Fruit fly (Drosophila melanogaster) whole organism, embryonic: Measurements from ENCODE around the gene Swip-1.

Source experiments
- CG11695 ChIP-seq: fragments of 200-800 bp; sonication (Bioruptor generic); IDR thresholded peaks from 3 replicates; pipeline ENCODE4 v1.3.6; 2022; ENCODE audit warnings: missing biosample characterization, missing genetic modification characterization
- CG34422 ChIP-seq: fragments of 200-800 bp; sonication (Bioruptor generic); IDR thresholded peaks from 3 replicates; pipeline ENCODE4 v1.3.6; 2022; ENCODE audit warnings: missing biosample characterization, missing genetic modification characterization
- CG7786 ChIP-seq: fragments of 200-800 bp; sonication (Bioruptor generic); optimal IDR thresholded peaks from 2 replicates; lab custom pipeline; 2016; ENCODE audit warnings: missing biosample characterization, missing genetic modification characterization
- CG8359 ChIP-seq: fragments of 200-800 bp; sonication (Bioruptor generic); optimal IDR thresholded peaks from 2 replicates; lab custom pipeline; 2017; ENCODE audit warnings: missing biosample characterization, mild to moderate bottlenecking, missing genetic modification characterization, borderline replicate concordance
- bsh ChIP-seq, 2 experiments: fragments of 200-800 bp; sonication (Bioruptor generic); optimal IDR thresholded peaks; 2 replicates each; lab custom pipeline; 2017 to 2018; ENCODE audit warnings: mild to moderate bottlenecking in 2 of 2, missing biosample characterization in 2 of 2, missing genetic modification characterization in 2 of 2, moderate library complexity in 1 of 2
- pan ChIP-seq, 4 experiments: fragments of >200 bp in 3 of 4; fragments of 200-800 bp in 1 of 4; sonication (Bioruptor generic) in 1 of 4; optimal IDR thresholded peaks in 3 of 4; IDR thresholded peaks in 1 of 4; 2 replicates each; pipeline versions ENCODE4 v1.3.6 to Lab custom; 2017 to 2022; ENCODE audit warnings: missing biosample characterization in 2 of 4, missing genetic modification characterization in 2 of 4, mixed read lengths in 1 of 4
- sna ChIP-seq: fragments of 200-800 bp; sonication (Bioruptor generic); IDR thresholded peaks from 2 replicates; pipeline ENCODE4 v1.3.6; 2022; ENCODE audit warnings: missing biosample characterization, missing genetic modification characterization; ENCODE audit not compliant: partially characterized antibody

- TF ChIP-seq CG7786 (GFP tag; lab: Kevin White, UChicago) (no peak), CG8359 (GFP tag; lab: Kevin White, UChicago) (no peak), pan (optimal IDR thresholded peaks at IDR 0.05; lab: Kevin White, UChicago) (no peak), pan (GFP tag; optimal IDR thresholded peaks at IDR 0.05 in 1 of 2, IDR thresholded peaks at IDR 0.05 in 1 of 2) (no peak), CG11695 (GFP tag; lab: Robert Waterston, UW) (no peak), sna (GFP tag; lab: Robert Waterston, UW) (no peak), CG34422 (GFP tag; lab: Robert Waterston, UW) (no peak), bsh (GFP tag; optimal IDR thresholded peaks at IDR 0.05; lab: Kevin White, UChicago) (no peak)
These were observed 15.4 kb upstream of the Swip-1 start for dm6 chr2L:19002468-19002867.
